Fruit fly (Drosophila melanogaster) whole organism: ENCODE data around the gene CG2854.

Experiments
- CG8478 ChIP-seq: fragments of >200 bp; optimal IDR thresholded peaks from 2 replicates; lab custom pipeline; 2018; ENCODE audit warnings: inconsistent platforms
- pan ChIP-seq: fragments of >200 bp; optimal IDR thresholded peaks from 2 replicates; lab custom pipeline; 2017
- psq ChIP-seq: fragments of >200 bp; optimal IDR thresholded peaks from 2 replicates; lab custom pipeline; 2017
- usp ChIP-seq: fragments of >200 bp; optimal IDR thresholded peaks from 2 replicates; lab custom pipeline; 2017; ENCODE audit warnings: missing biosample characterization, missing genetic modification characterization, mixed read lengths

DNA sequence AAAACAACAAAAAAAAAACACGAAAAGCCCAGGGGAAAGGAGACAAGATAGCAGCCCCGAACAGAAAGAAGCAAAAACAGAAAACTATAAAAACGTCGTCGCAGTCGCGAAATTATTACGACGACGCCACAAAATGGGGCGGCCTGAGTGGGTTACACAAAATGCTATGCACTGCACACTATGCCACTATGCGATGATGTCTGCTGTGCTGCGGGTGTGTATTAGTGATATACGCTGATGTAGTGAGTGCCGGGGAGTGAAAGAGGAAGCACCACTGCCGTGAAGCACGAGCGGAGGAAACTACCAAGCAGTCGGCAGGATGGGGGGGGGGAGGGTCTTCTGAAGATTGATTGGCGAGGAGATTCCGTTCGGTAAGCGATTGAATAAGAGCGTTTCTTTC, 39.9 kb upstream of the CG2854 start:
- TF ChIP-seq pan (lab: Kevin White, UChicago) (no peak), CG8478 (lab: Kevin White, UChicago) (no peak), usp (GFP tag; lab: Kevin White, UChicago) (no peak), psq (lab: Kevin White, UChicago) (no peak)
